Fruit fly (Drosophila melanogaster): ENCODE results near the gene CG4461.

CG4461 gene

dm6 chr3L:9375130-9375529 lies at the start of gene CG4461:
CG4461 (plus strand) TSS chr3L:9375430.
- no peak for TF ChIP-seq Dll (optimal IDR thresholded peaks at IDR 0.05)
- no peak for TF ChIP-seq psq (optimal IDR thresholded peaks at IDR 0.05)
- TF ChIP-seq EcR (GFP tag; optimal IDR thresholded peaks at IDR 0.05), result no peak
- no peak for TF ChIP-seq CG8478 (optimal IDR thresholded peaks at IDR 0.05)
- TF ChIP-seq usp (GFP tag; optimal IDR thresholded peaks at IDR 0.05), result no peak
- TF ChIP-seq pan (optimal IDR thresholded peaks at IDR 0.05), result no peak

dm6 chr3L:9333745-9334382 lies 41.4 kb upstream of the CG4461 start, which contains the start of gene PGRP-LA:
PGRP-LA (plus strand) TSS chr3L:9334332.
- TF ChIP-seq usp (GFP tag; optimal IDR thresholded peaks at IDR 0.05), result no peak
- no peak for TF ChIP-seq pan (optimal IDR thresholded peaks at IDR 0.05)
- no peak for TF ChIP-seq psq (optimal IDR thresholded peaks at IDR 0.05)
- TF ChIP-seq EcR (GFP tag; optimal IDR thresholded peaks at IDR 0.05), result no peak
- no peak for TF ChIP-seq Dll (optimal IDR thresholded peaks at IDR 0.05)
- TF ChIP-seq CG8478 (optimal IDR thresholded peaks at IDR 0.05), result no peak

dm6 chr3L:9335711-9336110 lies 39.5 kb upstream of the CG4461 start:
- TF ChIP-seq Dll (optimal IDR thresholded peaks at IDR 0.05), result peak; percentile 47
- no peak for TF ChIP-seq psq (optimal IDR thresholded peaks at IDR 0.05)
- peak in 1 of 2 experiments; percentile 34 for TF ChIP-seq EcR (GFP tag; optimal IDR thresholded peaks at IDR 0.05)

- TF ChIP-seq Dll (optimal IDR thresholded peaks at IDR 0.05) (no peak), psq (optimal IDR thresholded peaks at IDR 0.05) (no peak), pan (optimal IDR thresholded peaks at IDR 0.05) (no peak), CG8478 (optimal IDR thresholded peaks at IDR 0.05) (no peak), EcR (GFP tag; optimal IDR thresholded peaks at IDR 0.05) (no peak), usp (GFP tag; optimal IDR thresholded peaks at IDR 0.05) (no peak)
Measured at dm6 chr3L:9337942-9338468, 37.2 kb upstream of the CG4461 start.

dm6 chr3L:9338510-9338909 lies 36.7 kb upstream of the CG4461 start, which contains the start of gene PGRP-LC:
PGRP-LC (plus strand) TSS chr3L:9338810.
- no peak for TF ChIP-seq psq (optimal IDR thresholded peaks at IDR 0.05)
- TF ChIP-seq Dll (optimal IDR thresholded peaks at IDR 0.05), result no peak
- TF ChIP-seq pan (optimal IDR thresholded peaks at IDR 0.05), result no peak
- no peak for TF ChIP-seq usp (GFP tag; optimal IDR thresholded peaks at IDR 0.05)
- no peak for TF ChIP-seq EcR (GFP tag; optimal IDR thresholded peaks at IDR 0.05)
- no peak for TF ChIP-seq CG8478 (optimal IDR thresholded peaks at IDR 0.05)

dm6 chr3L:9339021-9339420 lies 36.2 kb upstream of the CG4461 start:
- no peak for TF ChIP-seq Dll (optimal IDR thresholded peaks at IDR 0.05)
- TF ChIP-seq usp (GFP tag; optimal IDR thresholded peaks at IDR 0.05), result no peak
- TF ChIP-seq pan (optimal IDR thresholded peaks at IDR 0.05), result no peak
- no peak for TF ChIP-seq EcR (GFP tag; optimal IDR thresholded peaks at IDR 0.05)
- no peak for TF ChIP-seq CG8478 (optimal IDR thresholded peaks at IDR 0.05)
- no peak for TF ChIP-seq psq (optimal IDR thresholded peaks at IDR 0.05)

- TF ChIP-seq CG8478 (optimal IDR thresholded peaks at IDR 0.05) (no peak), Dll (optimal IDR thresholded peaks at IDR 0.05) (no peak), pan (optimal IDR thresholded peaks at IDR 0.05) (no peak), EcR (GFP tag; optimal IDR thresholded peaks at IDR 0.05) (no peak), usp (GFP tag; optimal IDR thresholded peaks at IDR 0.05) (no peak), psq (optimal IDR thresholded peaks at IDR 0.05) (no peak)
Measured at dm6 chr3L:9340232-9340631, 35.0 kb upstream of the CG4461 start.

- no peak for TF ChIP-seq CG8478 (optimal IDR thresholded peaks at IDR 0.05)
- no peak for TF ChIP-seq psq (optimal IDR thresholded peaks at IDR 0.05)
- no peak for TF ChIP-seq usp (GFP tag; optimal IDR thresholded peaks at IDR 0.05)
- no peak for TF ChIP-seq pan (optimal IDR thresholded peaks at IDR 0.05)
- no peak for TF ChIP-seq EcR (GFP tag; optimal IDR thresholded peaks at IDR 0.05)
- no peak for TF ChIP-seq Dll (optimal IDR thresholded peaks at IDR 0.05)
Measured at dm6 chr3L:9340839-9341238, 34.4 kb upstream of the CG4461 start.

- no peak for TF ChIP-seq CG8478 (optimal IDR thresholded peaks at IDR 0.05)
- TF ChIP-seq Dll (optimal IDR thresholded peaks at IDR 0.05), result no peak
- TF ChIP-seq EcR (GFP tag; optimal IDR thresholded peaks at IDR 0.05), result no peak
Measured at dm6 chr3L:9343963-9344362, 31.3 kb upstream of the CG4461 start.

dm6 chr3L:9345157-9345556 lies 30.1 kb upstream of the CG4461 start:
- TF ChIP-seq CG8478 (optimal IDR thresholded peaks at IDR 0.05), result no peak
- TF ChIP-seq EcR (GFP tag; optimal IDR thresholded peaks at IDR 0.05), result no peak
- TF ChIP-seq Dll (optimal IDR thresholded peaks at IDR 0.05), result no peak
- TF ChIP-seq usp (GFP tag; optimal IDR thresholded peaks at IDR 0.05), result no peak

dm6 chr3L:9349314-9349733 lies 25.9 kb upstream of the CG4461 start, which contains the start of gene PGRP-LF:
PGRP-LF (plus strand) TSS chr3L:9349609.
- TF ChIP-seq EcR (GFP tag; optimal IDR thresholded peaks at IDR 0.05), result no peak
- TF ChIP-seq usp (GFP tag; optimal IDR thresholded peaks at IDR 0.05), result no peak
- no peak for TF ChIP-seq Dll (optimal IDR thresholded peaks at IDR 0.05)

- TF ChIP-seq usp (GFP tag; optimal IDR thresholded peaks at IDR 0.05) (no peak), Dll (optimal IDR thresholded peaks at IDR 0.05) (no peak), CG8478 (optimal IDR thresholded peaks at IDR 0.05) (no peak), EcR (GFP tag; optimal IDR thresholded peaks at IDR 0.05) (no peak), pan (optimal IDR thresholded peaks at IDR 0.05) (no peak), psq (optimal IDR thresholded peaks at IDR 0.05) (no peak)
Measured at dm6 chr3L:9353733-9354132, 21.5 kb upstream of the CG4461 start, which contains the start of gene CG32040. CG32040 (plus strand) TSS chr3L:9354033.

dm6 chr3L:9355555-9355954 lies 19.7 kb upstream of the CG4461 start:
- TF ChIP-seq CG8478 (optimal IDR thresholded peaks at IDR 0.05) (no peak), Dll (optimal IDR thresholded peaks at IDR 0.05) (no peak), psq (optimal IDR thresholded peaks at IDR 0.05) (no peak), usp (GFP tag; optimal IDR thresholded peaks at IDR 0.05) (no peak)

Data from whole organism.